Worm (Caenorhabditis elegans): ENCODE data around the gene F59A2.5.

F59A2.5 gene

ce11 chrIII:3423924-3424323, 19.3 kb downstream of the F59A2.5 start:
- TF ChIP-seq lin-32 (GFP tag; optimal IDR thresholded peaks at IDR 0.05) (no peak), sptf-1 (tag; optimal IDR thresholded peaks at IDR 0.05) (peak; percentile 16), ceh-83 (GFP tag; optimal IDR thresholded peaks at IDR 0.05) (no peak), lin-13 (tag; optimal IDR thresholded peaks at IDR 0.05) (no peak), elt-1 (tag; optimal IDR thresholded peaks at IDR 0.05; ENCODE audit: borderline replicate concordance, insufficient read depth) (no peak), nhr-76 (tag; optimal IDR thresholded peaks at IDR 0.05) (no peak), nhr-2 (tag; optimal IDR thresholded peaks at IDR 0.05) (no peak)

- TF ChIP-seq nhr-76 (tag; optimal IDR thresholded peaks at IDR 0.05): no peak
- TF ChIP-seq tbx-8 (GFP tag; optimal IDR thresholded peaks at IDR 0.05): no peak
- TF ChIP-seq unc-62 (GFP tag; optimal IDR thresholded peaks at IDR 0.05): no peak
- TF ChIP-seq mep-1 (tag; optimal IDR thresholded peaks at IDR 0.05): no peak
- no peak for TF ChIP-seq lin-13 (tag; optimal IDR thresholded peaks at IDR 0.05)
- TF ChIP-seq ztf-11 (tag; optimal IDR thresholded peaks at IDR 0.05): no peak
- TF ChIP-seq zip-8 (tag; optimal IDR thresholded peaks at IDR 0.05): no peak
- no peak for TF ChIP-seq bed-3 (GFP tag; optimal IDR thresholded peaks at IDR 0.05)
- no peak for TF ChIP-seq cnd-1 (tag; optimal IDR thresholded peaks at IDR 0.05)
- TF ChIP-seq nhr-237 (tag; optimal IDR thresholded peaks at IDR 0.05): no peak
- no peak for TF ChIP-seq blmp-1 (tag; optimal IDR thresholded peaks at IDR 0.05)
- no peak for TF ChIP-seq hlh-1 (tag; optimal IDR thresholded peaks at IDR 0.05)
- TF ChIP-seq mls-2 (tag; optimal IDR thresholded peaks at IDR 0.05): no peak
These were observed 20.8 kb downstream of the F59A2.5 start, which contains the start of gene metl-18 for ce11 chrIII:3425438-3425837. metl-18 (plus strand) TSS chrIII:3425738.

- TF ChIP-seq unc-120 (tag; optimal IDR thresholded peaks at IDR 0.05; ENCODE audit: poor library complexity, severe bottlenecking): no peak
- TF ChIP-seq bed-3 (GFP tag; optimal IDR thresholded peaks at IDR 0.05): no peak
- no peak for TF ChIP-seq unc-62 (GFP tag; optimal IDR thresholded peaks at IDR 0.05)
- TF ChIP-seq mep-1 (tag; optimal IDR thresholded peaks at IDR 0.05): no peak
- no peak for TF ChIP-seq lin-32 (GFP tag; optimal IDR thresholded peaks at IDR 0.05)
- TF ChIP-seq tbx-8 (GFP tag; optimal IDR thresholded peaks at IDR 0.05): peak; percentile 7
These were observed 22.1 kb downstream of the F59A2.5 start for ce11 chrIII:3426741-3427140.

ce11 chrIII:3428574-3428973, 23.9 kb downstream of the F59A2.5 start:
- no peak for TF ChIP-seq nhr-28 (tag; optimal IDR thresholded peaks at IDR 0.05)
- no peak for TF ChIP-seq nhr-237 (tag; optimal IDR thresholded peaks at IDR 0.05)
- no peak for TF ChIP-seq lin-32 (GFP tag; optimal IDR thresholded peaks at IDR 0.05)
- TF ChIP-seq sem-2 (GFP tag; optimal IDR thresholded peaks at IDR 0.05): no peak
- TF ChIP-seq drap-1 (GFP tag; optimal IDR thresholded peaks at IDR 0.05): no peak
- TF ChIP-seq lin-13 (tag; optimal IDR thresholded peaks at IDR 0.05): no peak
- TF ChIP-seq mep-1 (tag; optimal IDR thresholded peaks at IDR 0.05): no peak
- no peak for TF ChIP-seq ces-1 (GFP tag; optimal IDR thresholded peaks at IDR 0.05)
- TF ChIP-seq nhr-12 (tag; optimal IDR thresholded peaks at IDR 0.05): no peak
- TF ChIP-seq ham-2 (GFP tag; optimal IDR thresholded peaks at IDR 0.05): no peak

- no peak for TF ChIP-seq elt-1 (tag; optimal IDR thresholded peaks at IDR 0.05; ENCODE audit: borderline replicate concordance, insufficient read depth)
- no peak for TF ChIP-seq sem-2 (GFP tag; optimal IDR thresholded peaks at IDR 0.05)
- no peak for TF ChIP-seq unc-39 (tag; optimal IDR thresholded peaks at IDR 0.05)
- no peak for TF ChIP-seq tbx-8 (GFP tag; optimal IDR thresholded peaks at IDR 0.05)
- TF ChIP-seq mep-1 (tag; optimal IDR thresholded peaks at IDR 0.05): no peak
- no peak for TF ChIP-seq nhr-28 (tag; optimal IDR thresholded peaks at IDR 0.05)
- TF ChIP-seq M03D4.4 (tag; optimal IDR thresholded peaks at IDR 0.05): no peak
- TF ChIP-seq nhr-237 (tag; optimal IDR thresholded peaks at IDR 0.05): no peak
- no peak for TF ChIP-seq nhr-12 (tag; optimal IDR thresholded peaks at IDR 0.05)
- no peak for TF ChIP-seq zip-8 (tag; optimal IDR thresholded peaks at IDR 0.05)
- TF ChIP-seq unc-120 (tag; optimal IDR thresholded peaks at IDR 0.05; ENCODE audit: poor library complexity, severe bottlenecking): no peak
- TF ChIP-seq lin-13 (tag; optimal IDR thresholded peaks at IDR 0.05): no peak
- no peak for TF ChIP-seq ceh-39 (tag; optimal IDR thresholded peaks at IDR 0.05)
- TF ChIP-seq mab-5 (tag; optimal IDR thresholded peaks at IDR 0.05): no peak
- no peak for TF ChIP-seq blmp-1 (tag; optimal IDR thresholded peaks at IDR 0.05)
- TF ChIP-seq drap-1 (GFP tag; optimal IDR thresholded peaks at IDR 0.05): no peak
- no peak for TF ChIP-seq bed-3 (GFP tag; optimal IDR thresholded peaks at IDR 0.05)
These were observed 25.1 kb downstream of the F59A2.5 start for ce11 chrIII:3429761-3430160.

ce11 chrIII:3430667-3431066, 26.0 kb downstream of the F59A2.5 start:
- TF ChIP-seq M03D4.4 (tag; optimal IDR thresholded peaks at IDR 0.05) (no peak), elt-3 (tag; optimal IDR thresholded peaks at IDR 0.05) (no peak), mls-2 (tag; optimal IDR thresholded peaks at IDR 0.05) (no peak), nhr-76 (tag; optimal IDR thresholded peaks at IDR 0.05) (no peak), drap-1 (GFP tag; optimal IDR thresholded peaks at IDR 0.05) (no peak), ceh-83 (GFP tag; optimal IDR thresholded peaks at IDR 0.05) (no peak), flh-1 (GFP tag; optimal IDR thresholded peaks at IDR 0.05) (no peak), ceh-39 (tag; optimal IDR thresholded peaks at IDR 0.05) (no peak), lin-32 (GFP tag; optimal IDR thresholded peaks at IDR 0.05) (no peak), mab-5 (tag; optimal IDR thresholded peaks at IDR 0.05) (no peak), pha-4 (tag; optimal IDR thresholded peaks at IDR 0.05) (no peak), cnd-1 (tag; optimal IDR thresholded peaks at IDR 0.05) (no peak)
